Worm (Caenorhabditis elegans): ENCODE measurements around the gene mig-6.

ce11 chrV:7809320-7810256, 17.4 kb upstream of the mig-6 start, which contains the start of gene ZK742.3:
- TF ChIP-seq zag-1 (tag; optimal IDR thresholded peaks at IDR 0.05) (no peak), ztf-11 (tag; optimal IDR thresholded peaks at IDR 0.05) (no peak), ama-1 (optimal IDR thresholded peaks at IDR 0.05) (no peak)
